Worm (Caenorhabditis elegans): ENCODE data around the gene cul-2.

cul-2 gene

DNA sequence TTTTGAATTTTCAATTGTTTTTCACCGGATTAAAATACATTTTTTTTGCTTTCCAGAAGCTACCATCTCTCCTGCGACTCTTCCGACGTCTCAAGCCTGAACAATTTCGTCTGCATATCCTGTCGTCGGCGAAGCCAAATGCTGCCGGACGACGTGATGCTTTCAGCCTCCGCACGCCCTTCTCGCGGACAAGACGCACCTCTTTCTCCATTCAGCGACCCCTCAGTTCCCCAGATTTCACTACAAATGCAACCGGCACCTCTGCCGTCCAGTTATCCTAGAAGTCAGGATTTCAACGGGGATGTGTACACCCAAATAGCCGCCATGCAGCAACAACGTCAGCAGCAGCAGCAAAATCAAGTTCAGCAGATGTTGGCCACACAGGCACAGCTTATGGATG, 42.8 kb upstream of the cul-2 start:
- no peak for TF ChIP-seq ceh-82 (tag; optimal IDR thresholded peaks at IDR 0.05)
- no peak for TF ChIP-seq pha-4 (tag; optimal IDR thresholded peaks at IDR 0.05)
- TF ChIP-seq nhr-67 (tag; optimal IDR thresholded peaks at IDR 0.05): no peak
- TF ChIP-seq eor-1 (tag; optimal IDR thresholded peaks at IDR 0.05): no peak
- no peak for TF ChIP-seq pqm-1 (tag; optimal IDR thresholded peaks at IDR 0.05)
- no peak for TF ChIP-seq mml-1 (tag; optimal IDR thresholded peaks at IDR 0.05)
- no peak for TF ChIP-seq aly-2 (tag; optimal IDR thresholded peaks at IDR 0.05)

DNA sequence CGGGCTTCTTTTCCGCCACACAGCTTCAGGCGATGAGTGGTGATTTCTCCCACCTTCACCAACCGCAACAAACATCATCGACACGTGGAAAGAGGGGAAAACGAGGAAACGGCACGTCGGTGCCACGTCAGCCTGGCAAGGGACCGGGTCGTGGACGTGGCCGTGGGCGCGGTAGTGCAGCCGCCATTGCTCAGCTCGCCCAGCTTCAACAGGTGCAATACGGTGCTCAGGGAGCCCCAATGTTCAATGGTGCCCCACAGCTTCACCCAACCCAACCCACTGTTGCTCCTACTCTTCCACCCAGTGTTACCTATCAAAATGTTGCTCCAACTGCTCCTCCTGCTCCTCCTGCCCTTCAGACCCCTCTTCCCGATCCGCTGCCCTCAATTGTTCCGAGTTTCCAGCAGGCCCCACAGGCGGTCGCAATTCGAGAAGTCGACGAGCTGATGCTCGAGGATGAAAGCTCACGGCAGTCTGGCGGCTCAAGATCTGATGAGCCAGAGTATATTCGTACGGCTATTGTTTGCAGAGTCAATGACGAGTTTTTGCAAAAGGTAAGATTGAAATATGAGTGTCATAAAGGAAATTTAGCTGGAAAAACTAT, 41.1 kb upstream of the cul-2 start:
- no peak for TF ChIP-seq ZK546.5 (tag; optimal IDR thresholded peaks at IDR 0.05)
- no peak for TF ChIP-seq elt-3 (tag; optimal IDR thresholded peaks at IDR 0.05)
- no peak for TF ChIP-seq mml-1 (tag; optimal IDR thresholded peaks at IDR 0.05)
- no peak for TF ChIP-seq egl-27 (tag; optimal IDR thresholded peaks at IDR 0.05)
- TF ChIP-seq skn-1 (tag; optimal IDR thresholded peaks at IDR 0.05): no peak
- TF ChIP-seq pha-4 (tag; optimal IDR thresholded peaks at IDR 0.05): no peak
- no peak for TF ChIP-seq nhr-76 (tag; optimal IDR thresholded peaks at IDR 0.05)
- no peak for TF ChIP-seq nhr-28 (tag; optimal IDR thresholded peaks at IDR 0.05)
- TF ChIP-seq hmg-11 (tag; optimal IDR thresholded peaks at IDR 0.05): no peak
- TF ChIP-seq nhr-12 (tag; optimal IDR thresholded peaks at IDR 0.05): no peak
- TF ChIP-seq unc-39 (tag; optimal IDR thresholded peaks at IDR 0.05): no peak
- TF ChIP-seq nhr-77 (tag; optimal IDR thresholded peaks at IDR 0.05): no peak
- no peak for TF ChIP-seq nhr-11 (tag; optimal IDR thresholded peaks at IDR 0.05)
- TF ChIP-seq fkh-10 (GFP tag; optimal IDR thresholded peaks at IDR 0.05): no peak
- TF ChIP-seq ztf-4 (tag; optimal IDR thresholded peaks at IDR 0.05): no peak

DNA sequence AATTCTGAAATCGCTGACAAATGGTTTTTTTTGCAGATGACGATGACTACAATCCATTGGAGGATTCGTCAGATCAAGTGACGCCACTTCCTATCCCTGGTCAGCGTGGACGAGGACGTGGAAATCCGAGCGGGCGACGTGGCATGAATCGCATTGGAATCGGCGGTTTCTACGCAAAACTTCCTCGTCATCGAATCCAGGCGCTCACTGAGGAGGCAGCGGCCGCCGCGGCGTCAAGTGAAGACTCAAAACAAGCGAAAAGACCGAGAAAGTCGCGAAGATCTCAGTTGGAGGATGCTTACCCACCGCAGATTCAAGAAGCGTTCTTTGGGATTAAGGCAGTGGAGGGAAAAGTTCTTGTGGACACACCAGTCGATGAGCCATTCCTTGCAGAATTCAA, 38.5 kb upstream of the cul-2 start:
- TF ChIP-seq eor-1 (tag; optimal IDR thresholded peaks at IDR 0.05) (no peak), elt-2 (tag; optimal IDR thresholded peaks at IDR 0.05) (no peak), ztf-4 (tag; optimal IDR thresholded peaks at IDR 0.05) (no peak), lin-39 (tag; optimal IDR thresholded peaks at IDR 0.05) (no peak), aly-2 (tag; optimal IDR thresholded peaks at IDR 0.05) (no peak), lin-15B (tag; optimal IDR thresholded peaks at IDR 0.05) (no peak), mdl-1 (tag; optimal IDR thresholded peaks at IDR 0.05) (no peak), nhr-67 (tag; optimal IDR thresholded peaks at IDR 0.05) (no peak), ama-1 (optimal IDR thresholded peaks at IDR 0.05) (no peak), jun-1 (tag; optimal IDR thresholded peaks at IDR 0.05) (no peak), nhr-23 (tag; optimal IDR thresholded peaks at IDR 0.05) (no peak), egl-5 (tag; optimal IDR thresholded peaks at IDR 0.05) (no peak), ceh-9 (tag; optimal IDR thresholded peaks at IDR 0.05) (no peak), nhr-28 (tag; optimal IDR thresholded peaks at IDR 0.05) (no peak), egl-27 (tag; optimal IDR thresholded peaks at IDR 0.05) (no peak), nfya-1 (tag; optimal IDR thresholded peaks at IDR 0.05; ENCODE audit: insufficient read depth) (no peak)

DNA sequence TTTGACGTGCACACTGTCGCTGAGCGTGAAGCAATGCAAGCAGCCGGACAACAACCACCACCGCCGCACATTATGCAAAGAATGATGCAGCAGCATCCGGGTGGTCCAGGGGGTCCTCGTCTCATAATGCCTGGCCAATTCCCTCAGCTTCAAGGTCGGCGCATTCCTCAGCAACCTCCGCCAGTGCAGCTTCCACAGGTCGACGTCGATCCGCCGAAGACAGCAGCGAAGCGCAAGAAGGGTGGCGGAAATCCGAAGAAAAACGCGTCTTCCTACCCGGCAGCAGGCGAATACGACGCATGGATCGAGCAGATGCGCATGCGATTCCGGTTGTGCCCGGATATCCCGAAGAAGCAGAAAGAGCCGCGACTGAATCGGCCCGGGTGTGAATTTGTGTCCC, 35.7 kb upstream of the cul-2 start:
- TF ChIP-seq nhr-76 (tag; optimal IDR thresholded peaks at IDR 0.05): no peak
- no peak for TF ChIP-seq ztf-11 (tag; optimal IDR thresholded peaks at IDR 0.05)
- no peak for TF ChIP-seq elt-1 (tag; optimal IDR thresholded peaks at IDR 0.05)
- no peak for TF ChIP-seq aly-2 (tag; optimal IDR thresholded peaks at IDR 0.05)
- no peak for TF ChIP-seq ceh-28 (tag; optimal IDR thresholded peaks at IDR 0.05)
- TF ChIP-seq nhr-77 (tag; optimal IDR thresholded peaks at IDR 0.05): no peak
- TF ChIP-seq nhr-23 (tag; optimal IDR thresholded peaks at IDR 0.05): no peak
- TF ChIP-seq ztf-4 (tag; optimal IDR thresholded peaks at IDR 0.05): no peak
- TF ChIP-seq zag-1 (tag; optimal IDR thresholded peaks at IDR 0.05): no peak

DNA sequence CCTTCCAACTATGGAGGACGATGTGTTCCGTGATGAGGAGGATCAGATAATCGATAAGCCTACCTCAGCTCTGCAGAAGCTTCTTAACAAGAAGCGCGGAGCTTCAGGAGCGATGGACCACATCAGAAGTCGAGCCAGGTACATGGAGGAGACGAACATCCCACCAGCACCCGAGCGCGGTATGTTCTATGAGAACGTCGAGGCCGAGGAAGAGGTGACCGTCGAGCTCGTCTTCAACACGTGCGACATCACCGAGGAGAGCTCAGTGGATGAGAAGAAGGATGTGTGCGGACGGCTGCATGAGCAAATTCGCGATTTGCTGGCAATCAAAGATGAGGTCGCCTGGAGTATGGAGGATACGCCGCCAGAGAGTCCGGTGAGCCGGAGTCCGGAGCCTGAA, 35.1 kb upstream of the cul-2 start:
- TF ChIP-seq R02D3.7 (tag; optimal IDR thresholded peaks at IDR 0.05) (no peak), nhr-43 (tag; optimal IDR thresholded peaks at IDR 0.05; ENCODE audit: poor library complexity, severe bottlenecking) (no peak), egl-5 (tag; optimal IDR thresholded peaks at IDR 0.05) (no peak), lin-15B (tag; optimal IDR thresholded peaks at IDR 0.05) (no peak), nfya-1 (tag; optimal IDR thresholded peaks at IDR 0.05; ENCODE audit: insufficient read depth) (no peak), elt-1 (tag; optimal IDR thresholded peaks at IDR 0.05) (no peak), hmg-11 (tag; optimal IDR thresholded peaks at IDR 0.05) (no peak), fkh-10 (GFP tag; optimal IDR thresholded peaks at IDR 0.05) (no peak), sea-2 (GFP tag; optimal IDR thresholded peaks at IDR 0.05) (no peak), eor-1 (tag; optimal IDR thresholded peaks at IDR 0.05) (no peak), fkh-2 (tag; optimal IDR thresholded peaks at IDR 0.05) (no peak)
